Worm (Caenorhabditis elegans) whole organism, mixed stage, embryonic: Measurements from ENCODE around the gene suex-1.

Experiments used
- M03D4.4 ChIP-seq: sonication (generic microtip); optimal IDR thresholded peaks from 2 replicates; lab custom pipeline; 2017; ENCODE audit warnings: mild to moderate bottlenecking, missing genetic modification characterization, missing compliant biosample characterization
- bed-3 ChIP-seq: fragments of 200-800 bp; sonication (Bioruptor generic); optimal IDR thresholded peaks from 3 replicates; lab custom pipeline; 2018; ENCODE audit warnings: mild to moderate bottlenecking, missing genetic modification characterization, moderate library complexity, missing compliant biosample characterization
- blmp-1 ChIP-seq: fragments of 150-350 bp; optimal IDR thresholded peaks from 2 replicates; lab custom pipeline; 2014; ENCODE audit warnings: missing biosample characterization, missing genetic modification characterization
- ceh-39 ChIP-seq: fragments of 150-350 bp; optimal IDR thresholded peaks from 2 replicates; lab custom pipeline; 2014; ENCODE audit warnings: missing biosample characterization, missing genetic modification characterization
- ceh-43 ChIP-seq: fragments of 200-800 bp; sonication (Bioruptor generic); optimal IDR thresholded peaks from 2 replicates; lab custom pipeline; 2018; ENCODE audit warnings: mild to moderate bottlenecking, missing genetic modification characterization, moderate library complexity, missing compliant biosample characterization
- ceh-83 ChIP-seq: fragments of 200-800 bp; sonication (Bioruptor generic); optimal IDR thresholded peaks from 2 replicates; lab custom pipeline; 2018; ENCODE audit warnings: mild to moderate bottlenecking, missing genetic modification characterization, missing compliant biosample characterization
- ces-1 ChIP-seq: fragments of 150-350 bp; optimal IDR thresholded peaks from 2 replicates; lab custom pipeline; 2014; ENCODE audit warnings: missing biosample characterization, missing genetic modification reagents, missing genetic modification characterization
- cnd-1 ChIP-seq: fragments of 200-800 bp; sonication (Bioruptor generic); optimal IDR thresholded peaks from 2 replicates; lab custom pipeline; 2018; ENCODE audit warnings: mild to moderate bottlenecking, missing genetic modification characterization, missing compliant biosample characterization
- drap-1 ChIP-seq: fragments of 200-800 bp; sonication (Bioruptor generic); optimal IDR thresholded peaks from 3 replicates; lab custom pipeline; 2018; ENCODE audit warnings: mild to moderate bottlenecking, missing genetic modification characterization, missing compliant biosample characterization
- elt-1 ChIP-seq: sonication (generic microtip); optimal IDR thresholded peaks from 2 replicates; lab custom pipeline; 2017; ENCODE audit warnings: missing genetic modification characterization, mild to moderate bottlenecking, missing compliant biosample characterization, antibody characterized with exemption, moderate library complexity, borderline replicate concordance; ENCODE audit not compliant: insufficient read depth
- elt-3 ChIP-seq: fragments of 150-350 bp; optimal IDR thresholded peaks from 2 replicates; lab custom pipeline; 2014; ENCODE audit warnings: missing biosample characterization, missing genetic modification characterization
- flh-1 ChIP-seq: fragments of 200-800 bp; sonication (Bioruptor generic); optimal IDR thresholded peaks from 2 replicates; lab custom pipeline; 2018; ENCODE audit warnings: mild to moderate bottlenecking, missing genetic modification characterization, moderate library complexity, missing compliant biosample characterization
- hlh-1 ChIP-seq: fragments of 150-350 bp; optimal IDR thresholded peaks from 2 replicates; lab custom pipeline; 2014; ENCODE audit warnings: missing biosample characterization, missing genetic modification reagents, missing genetic modification characterization
- lin-13 ChIP-seq: fragments of 150-350 bp; optimal IDR thresholded peaks from 2 replicates; lab custom pipeline; 2014; ENCODE audit warnings: missing biosample characterization, missing genetic modification characterization
- lin-32 ChIP-seq: fragments of 200-800 bp; sonication (Bioruptor generic); optimal IDR thresholded peaks from 2 replicates; lab custom pipeline; 2018; ENCODE audit warnings: mild to moderate bottlenecking, missing genetic modification characterization, missing compliant biosample characterization
- lsy-2 ChIP-seq: fragments of 150-350 bp; optimal IDR thresholded peaks from 2 replicates; lab custom pipeline; 2014; ENCODE audit warnings: missing biosample characterization, missing genetic modification characterization
- mab-5 ChIP-seq: fragments of 150-350 bp; optimal IDR thresholded peaks from 2 replicates; lab custom pipeline; 2014; ENCODE audit warnings: missing biosample characterization, missing genetic modification characterization
- mep-1 ChIP-seq: fragments of 150-350 bp; optimal IDR thresholded peaks from 2 replicates; lab custom pipeline; 2017; ENCODE audit warnings: missing biosample characterization, missing genetic modification reagents, missing genetic modification characterization, inconsistent platforms
- mls-2 ChIP-seq: sonication (generic microtip); optimal IDR thresholded peaks from 2 replicates; lab custom pipeline; 2016; ENCODE audit warnings: mild to moderate bottlenecking, missing genetic modification characterization, moderate library complexity, missing compliant biosample characterization
- nhr-12 ChIP-seq: fragments of 150-350 bp; optimal IDR thresholded peaks from 2 replicates; lab custom pipeline; 2014; ENCODE audit warnings: missing biosample characterization, missing genetic modification characterization
- nhr-2 ChIP-seq: fragments of 150-350 bp; optimal IDR thresholded peaks from 2 replicates; lab custom pipeline; 2014; ENCODE audit warnings: missing biosample characterization, missing genetic modification characterization
- nhr-237 ChIP-seq: fragments of 150-350 bp; optimal IDR thresholded peaks from 2 replicates; lab custom pipeline; 2014; ENCODE audit warnings: missing biosample characterization, missing genetic modification characterization
- nhr-28 ChIP-seq: fragments of 150-350 bp; optimal IDR thresholded peaks from 2 replicates; lab custom pipeline; 2014; ENCODE audit warnings: missing biosample characterization, missing genetic modification characterization
- nhr-76 ChIP-seq: sonication (generic microtip); optimal IDR thresholded peaks from 2 replicates; lab custom pipeline; 2017; ENCODE audit warnings: missing biosample characterization, missing genetic modification characterization
- pha-4 ChIP-seq: fragments of 150-350 bp; optimal IDR thresholded peaks from 2 replicates; lab custom pipeline; 2018; ENCODE audit warnings: missing biosample characterization, missing genetic modification reagents, missing genetic modification characterization
- sem-2 ChIP-seq: fragments of 200-800 bp; sonication (Bioruptor generic); optimal IDR thresholded peaks from 2 replicates; lab custom pipeline; 2018; ENCODE audit warnings: mild to moderate bottlenecking, missing genetic modification characterization, missing compliant biosample characterization
- snpc-4 ChIP-seq: fragments of 150-350 bp; optimal IDR thresholded peaks from 2 replicates; lab custom pipeline; 2014; ENCODE audit warnings: missing biosample characterization, missing genetic modification characterization
- sptf-1 ChIP-seq: sonication (generic microtip); optimal IDR thresholded peaks from 2 replicates; lab custom pipeline; 2017; ENCODE audit warnings: mild to moderate bottlenecking, missing genetic modification characterization, moderate library complexity, missing compliant biosample characterization
- tbx-8 ChIP-seq: fragments of 200-800 bp; sonication (Bioruptor generic); optimal IDR thresholded peaks from 2 replicates; lab custom pipeline; 2018; ENCODE audit warnings: mild to moderate bottlenecking, missing genetic modification characterization, moderate library complexity, missing compliant biosample characterization
- unc-120 ChIP-seq: sonication (generic microtip); optimal IDR thresholded peaks from 2 replicates; lab custom pipeline; 2017; ENCODE audit warnings: missing genetic modification characterization, missing compliant biosample characterization; ENCODE audit not compliant: poor library complexity, severe bottlenecking
- unc-39 ChIP-seq: fragments of 150-350 bp; optimal IDR thresholded peaks from 2 replicates; lab custom pipeline; 2014; ENCODE audit warnings: missing biosample characterization, missing genetic modification characterization
- unc-62 ChIP-seq: fragments of 150-350 bp; optimal IDR thresholded peaks from 2 replicates; lab custom pipeline; 2014; ENCODE audit warnings: missing biosample characterization, missing genetic modification reagents, missing genetic modification characterization
- zip-8 ChIP-seq: fragments of 150-350 bp; optimal IDR thresholded peaks from 2 replicates; lab custom pipeline; 2014; ENCODE audit warnings: missing biosample characterization, missing genetic modification characterization
- ztf-11 ChIP-seq: fragments of 150-350 bp; optimal IDR thresholded peaks from 2 replicates; lab custom pipeline; 2014; ENCODE audit warnings: missing biosample characterization, missing genetic modification characterization

Gene suex-1

DNA sequence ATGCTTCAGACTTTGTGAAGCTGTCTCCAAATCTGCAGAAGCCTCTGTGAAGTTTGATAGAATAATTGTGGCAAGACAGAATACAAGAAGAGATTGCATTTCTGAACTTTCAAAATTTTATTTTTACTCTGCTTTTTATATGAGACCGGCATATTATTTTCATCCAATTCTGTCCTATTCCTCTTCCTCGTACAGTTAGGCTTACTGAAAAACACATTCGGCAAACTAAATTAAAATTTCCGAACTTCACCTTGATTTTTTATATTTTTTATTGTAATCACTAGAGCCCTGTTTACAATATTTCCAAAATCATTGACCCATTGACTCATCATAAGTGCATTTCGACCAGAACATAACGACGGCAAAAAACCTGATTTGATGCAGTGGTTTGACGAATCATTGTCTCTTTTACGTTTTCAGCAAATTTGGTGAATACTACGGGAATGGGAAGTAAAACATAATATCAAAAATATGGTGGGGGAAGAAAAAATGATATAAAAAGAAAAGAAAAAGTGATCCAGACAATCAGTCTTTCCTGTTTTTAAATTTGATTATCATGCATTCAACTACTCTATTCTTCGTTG, at the start of gene suex-1, which contains the start of gene F12A10.9:
suex-1 (minus strand) TSS at position 101 of the 584 bp plus-strand sequence.
F12A10.9 (plus strand) TSS at position 534 of the 584 bp plus-strand sequence.
- TF ChIP-seq unc-120 (tag; lab: Kevin White, UChicago) (no peak), pha-4 (tag; lab: Kevin White, UChicago) (no peak), unc-39 (tag; lab: Kevin White, UChicago) (no peak), nhr-12 (tag; lab: Kevin White, UChicago) (no peak)

ce11 chrII:5547442-5547894, 49.4 kb upstream of the suex-1 start, which contains the start of gene acdh-2:
Gene acdh-2 (minus strand): TSS chrII:5547492.
- TF ChIP-seq ceh-39 (no peak), sem-2 (GFP tag; lab: Kevin White, UChicago) (no peak), nhr-76 (tag; lab: Kevin White, UChicago) (no peak), cnd-1 (tag; lab: Kevin White, UChicago) (no peak), unc-120 (tag; lab: Kevin White, UChicago) (no peak), unc-62 (GFP tag; lab: Kevin White, UChicago) (no peak), lin-13 (tag; lab: Kevin White, UChicago) (no peak)
- TF ChIP-seq, all 35 proteins: peak for 0

- no peak for TF ChIP-seq unc-62 (GFP tag; lab: Kevin White, UChicago)
- no peak for TF ChIP-seq lin-32
- TF ChIP-seq drap-1 (GFP tag; lab: Kevin White, UChicago) = no peak
- no peak for TF ChIP-seq sptf-1
- no peak for TF ChIP-seq elt-1 (tag; lab: Kevin White, UChicago)
- TF ChIP-seq snpc-4 (tag; lab: Kevin White, UChicago) = no peak
- no peak for TF ChIP-seq bed-3 (GFP tag; lab: Kevin White, UChicago)
- no peak for TF ChIP-seq unc-120 (tag; lab: Kevin White, UChicago)
- TF ChIP-seq blmp-1 (tag; lab: Kevin White, UChicago) = no peak
- TF ChIP-seq ces-1 (GFP tag; lab: Kevin White, UChicago) = no peak
- no peak for TF ChIP-seq ceh-43 (GFP tag; lab: Kevin White, UChicago)
- no peak for TF ChIP-seq nhr-12 (tag; lab: Kevin White, UChicago)
- TF ChIP-seq mab-5 = no peak
- TF ChIP-seq M03D4.4 (tag; lab: Kevin White, UChicago) = no peak
- no peak for TF ChIP-seq flh-1
- TF ChIP-seq lin-13 (tag; lab: Kevin White, UChicago) = no peak
- TF ChIP-seq ceh-83 = no peak
- no peak for TF ChIP-seq ceh-39
- TF ChIP-seq pha-4 (tag; lab: Kevin White, UChicago) = no peak
- no peak for TF ChIP-seq mep-1 (tag; lab: Kevin White, UChicago)
These were observed 46.7 kb upstream of the suex-1 start, which contains the start of gene ins-13 for ce11 chrII:5544764-5545163. Gene ins-13 (minus strand): TSS chrII:5544864.

DNA sequence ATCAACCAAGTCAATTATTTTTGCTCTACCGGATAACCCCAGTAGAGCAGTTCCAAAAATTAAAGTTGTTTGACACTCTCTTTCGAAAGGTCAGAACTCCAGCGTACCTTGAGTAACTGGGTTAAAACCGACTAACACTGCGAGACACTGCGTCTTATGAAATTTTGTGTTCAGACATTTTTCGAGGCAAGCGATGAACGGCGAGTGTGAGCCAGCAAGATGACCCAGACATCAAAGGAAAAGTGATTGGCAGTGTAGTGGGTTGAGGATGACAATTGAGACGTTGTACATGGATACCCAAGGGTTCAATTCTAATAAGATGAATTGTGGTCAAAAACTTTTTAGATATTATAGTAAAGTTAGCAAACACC, 46.1 kb upstream of the suex-1 start:
- TF ChIP-seq M03D4.4 (tag; lab: Kevin White, UChicago) (no peak), ztf-11 (tag; lab: Kevin White, UChicago) (no peak), mab-5 (no peak), sptf-1 (no peak), cnd-1 (tag; lab: Kevin White, UChicago) (no peak), nhr-2 (peak; percentile 23), ces-1 (GFP tag; lab: Kevin White, UChicago) (no peak), blmp-1 (tag; lab: Kevin White, UChicago) (no peak)

DNA sequence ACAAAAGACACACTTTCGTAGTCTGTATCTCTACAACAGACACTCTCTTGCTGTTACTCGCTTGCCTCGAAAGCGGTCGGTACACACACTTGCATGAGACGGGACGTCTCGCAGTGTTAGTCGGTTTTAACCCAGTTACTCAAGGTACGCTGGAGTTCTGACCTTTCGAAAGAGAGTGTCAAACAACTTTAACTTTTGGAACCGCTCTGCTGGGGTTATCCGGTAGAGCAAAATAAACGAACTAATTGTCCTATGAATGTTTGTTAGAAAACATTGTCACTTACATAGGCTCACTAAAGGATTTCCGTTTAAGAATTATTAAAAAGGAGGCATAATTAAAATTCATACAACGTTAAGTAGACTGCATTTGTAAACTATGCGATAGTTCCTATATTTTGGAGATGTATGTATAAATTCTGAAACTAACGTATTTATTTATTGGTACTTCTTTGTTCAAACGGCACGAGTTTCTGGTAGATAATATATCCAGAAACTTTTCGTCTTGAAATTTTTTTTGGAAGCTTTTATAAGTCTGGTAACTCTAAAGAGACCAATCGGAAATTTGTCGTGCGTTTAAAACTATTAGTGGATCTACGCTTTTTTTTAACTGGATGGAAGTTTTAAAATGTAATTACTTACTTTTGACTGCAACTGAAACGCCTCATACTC, 45.6 kb upstream of the suex-1 start:
- TF ChIP-seq blmp-1 (tag; lab: Kevin White, UChicago) (no peak), sem-2 (GFP tag; lab: Kevin White, UChicago) (peak; percentile 76), sptf-1 (peak; percentile 93), unc-62 (GFP tag; lab: Kevin White, UChicago) (peak; percentile 89), ceh-83 (peak; percentile 93), mep-1 (tag; lab: Kevin White, UChicago) (peak; percentile 96), nhr-237 (tag; lab: Kevin White, UChicago) (peak; percentile 92), ceh-43 (GFP tag; lab: Kevin White, UChicago) (peak; percentile 86), ces-1 (GFP tag; lab: Kevin White, UChicago) (peak; percentile 99), nhr-28 (peak; percentile 24), ceh-39 (peak; percentile 74), pha-4 (tag; lab: Kevin White, UChicago) (peak; percentile 92), flh-1 (peak; percentile 29), cnd-1 (tag; lab: Kevin White, UChicago) (peak; percentile 80), unc-120 (tag; lab: Kevin White, UChicago) (peak; percentile 94), elt-3 (tag; lab: Kevin White, UChicago) (peak; percentile 80), mls-2 (tag; lab: Kevin White, UChicago) (peak; percentile 95), snpc-4 (tag; lab: Kevin White, UChicago) (no peak), mab-5 (peak; percentile 84), hlh-1 (tag; lab: Kevin White, UChicago) (peak; percentile 72), M03D4.4 (tag; lab: Kevin White, UChicago) (peak; percentile 86), elt-1 (tag; lab: Kevin White, UChicago) (no peak), unc-39 (tag; lab: Kevin White, UChicago) (peak; percentile 55), zip-8 (no peak), tbx-8 (GFP tag; lab: Kevin White, UChicago) (peak; percentile 93), bed-3 (GFP tag; lab: Kevin White, UChicago) (peak; percentile 65), lin-13 (tag; lab: Kevin White, UChicago) (peak; percentile 85), lsy-2 (peak; percentile 84), nhr-2 (peak; percentile 86), nhr-76 (tag; lab: Kevin White, UChicago) (no peak), drap-1 (GFP tag; lab: Kevin White, UChicago) (peak; percentile 89)
